Fruit fly (Drosophila melanogaster): Measurements from ENCODE around the gene mgl.

The mgl gene

dm6 chrX:9349224-9349623, 150.7 kb downstream of the mgl start (continued):
- TF ChIP-seq CG6791 (GFP tag; IDR thresholded peaks at IDR 0.05; ENCODE audit: partially characterized antibody) (no peak), CG6654 (GFP tag; optimal IDR thresholded peaks at IDR 0.05) (no peak), nom (GFP tag; optimal IDR thresholded peaks at IDR 0.05) (no peak), gt (GFP tag; IDR thresholded peaks at IDR 0.05) (no peak), CG8359 (GFP tag; optimal IDR thresholded peaks at IDR 0.05; ENCODE audit: borderline replicate concordance) (no peak), ATbp (GFP tag; optimal IDR thresholded peaks at IDR 0.05) (peak; percentile 59), CG8281 (tag; optimal IDR thresholded peaks at IDR 0.05) (no peak), CG5180 (GFP tag; optimal IDR thresholded peaks at IDR 0.05) (no peak), Mad (GFP tag; optimal IDR thresholded peaks at IDR 0.05) (no peak), wdn (GFP tag; IDR thresholded peaks at IDR 0.05) (no peak), Abd-B (GFP tag; optimal IDR thresholded peaks at IDR 0.05) (peak; percentile 37), ssp (GFP tag; IDR thresholded peaks at IDR 0.05) (peak; percentile 31; the same call in 1 of the 2 replicates), CG4424 (GFP tag; optimal IDR thresholded peaks at IDR 0.05) (peak; percentile 45), CG15696 (tag; optimal IDR thresholded peaks at IDR 0.05) (no peak), CG6272 (GFP tag; IDR thresholded peaks at IDR 0.05) (peak; percentile 32; the same call in 1 of the 2 replicates), sc (optimal IDR thresholded peaks at IDR 0.05) (no peak), sc (GFP tag; optimal IDR thresholded peaks at IDR 0.05) (peak; percentile 42), gro (GFP tag; optimal IDR thresholded peaks at IDR 0.05) (no peak), ranshi (GFP tag; IDR thresholded peaks at IDR 0.05) (0 out of 2 replicates have a peak, but pooled peaks have one; percentile 27), D19A (tag; optimal IDR thresholded peaks at IDR 0.05) (peak; percentile 30), CG5953 (GFP tag; IDR thresholded peaks at IDR 0.05) (peak; percentile 20; the same call in 1 of the 2 replicates), Stat92E (GFP tag; optimal IDR thresholded peaks at IDR 0.05) (no peak), Dref (GFP tag; IDR thresholded peaks at IDR 0.05) (no peak), mam (GFP tag; optimal IDR thresholded peaks at IDR 0.05) (peak; percentile 3), Awh (GFP tag; IDR thresholded peaks at IDR 0.05) (no peak), caup (GFP tag; optimal IDR thresholded peaks at IDR 0.05; ENCODE audit: severe bottlenecking) (peak; percentile 26), CG9437 (GFP tag; optimal IDR thresholded peaks at IDR 0.05) (peak; percentile 43), Asciz (GFP tag; optimal IDR thresholded peaks at IDR 0.05) (peak; percentile 29), CG7556 (GFP tag; optimal IDR thresholded peaks at IDR 0.05) (peak; percentile 35), CG3847 (GFP tag; IDR thresholded peaks at IDR 0.05) (0 out of 2 replicates have a peak, but pooled peaks have one; percentile 13), al (GFP tag; IDR thresholded peaks at IDR 0.05) (no peak), Mes4 (GFP tag; optimal IDR thresholded peaks at IDR 0.05) (peak; percentile 15), tup (GFP tag; optimal IDR thresholded peaks at IDR 0.05) (no peak), C15 (GFP tag; IDR thresholded peaks at IDR 0.05) (no peak), scrt (GFP tag; optimal IDR thresholded peaks at IDR 0.05) (no peak), sug (tag; optimal IDR thresholded peaks at IDR 0.05) (no peak), slbo (GFP tag; IDR thresholded peaks at IDR 0.05) (peak; percentile 70), HLH3B (GFP tag; IDR thresholded peaks at IDR 0.05) (peak; percentile 47; the same call in 1 of the 2 replicates), NfI (GFP tag; optimal IDR thresholded peaks at IDR 0.05) (peak; percentile 37), CG14441 (GFP tag; IDR thresholded peaks at IDR 0.05) (no peak), CG8765 (GFP tag; IDR thresholded peaks at IDR 0.05) (no peak), da (GFP tag; optimal IDR thresholded peaks at IDR 0.05) (no peak), CG12942 (GFP tag; optimal IDR thresholded peaks at IDR 0.05) (peak; percentile 18), CG17829 (tag; optimal IDR thresholded peaks at IDR 0.05) (peak; percentile 49), pum (GFP tag; optimal IDR thresholded peaks at IDR 0.05) (peak; percentile 37), CG7839 (tag; optimal IDR thresholded peaks at IDR 0.05) (peak; percentile 67), her (GFP tag; optimal IDR thresholded peaks at IDR 0.05) (no peak), Dad (GFP tag; optimal IDR thresholded peaks at IDR 0.05) (peak; percentile 29), CG18619 (GFP tag; optimal IDR thresholded peaks at IDR 0.05) (no peak), CG2199 (GFP tag; IDR thresholded peaks at IDR 0.05) (no peak), luna (GFP tag; optimal IDR thresholded peaks at IDR 0.05) (no peak)

Measured in whole organism, embryonic.